Fruit fly (Drosophila melanogaster): ENCODE data around the gene CG43861.

Gene CG43861

DNA sequence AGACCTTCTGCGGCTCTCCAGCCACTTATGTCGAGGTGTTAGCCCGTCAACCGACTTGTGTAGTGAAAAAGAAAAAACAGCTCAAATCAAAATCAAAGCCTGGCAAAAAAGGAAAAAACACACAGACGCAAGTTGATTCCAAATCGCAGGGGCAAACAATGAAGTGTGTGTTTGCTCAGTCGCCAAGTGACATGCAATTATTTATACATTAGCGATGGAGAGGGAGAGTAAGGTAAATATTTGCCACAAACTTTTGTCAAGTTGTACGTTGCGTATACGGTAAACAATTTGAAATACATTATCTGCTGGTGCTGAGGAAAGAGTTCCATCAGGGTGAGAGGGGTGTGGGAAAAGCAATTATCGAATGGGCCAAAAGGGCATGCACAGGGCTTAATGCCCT lies 18.9 kb downstream of the CG43861 start:
- TF ChIP-seq tj (GFP tag; optimal IDR thresholded peaks at IDR 0.05) (no peak), CG33017 (tag; optimal IDR thresholded peaks at IDR 0.05) (no peak), pad (GFP tag; optimal IDR thresholded peaks at IDR 0.05) (no peak), cnc (optimal IDR thresholded peaks at IDR 0.05) (no peak), CG7045 (GFP tag; optimal IDR thresholded peaks at IDR 0.05) (no peak)

DNA sequence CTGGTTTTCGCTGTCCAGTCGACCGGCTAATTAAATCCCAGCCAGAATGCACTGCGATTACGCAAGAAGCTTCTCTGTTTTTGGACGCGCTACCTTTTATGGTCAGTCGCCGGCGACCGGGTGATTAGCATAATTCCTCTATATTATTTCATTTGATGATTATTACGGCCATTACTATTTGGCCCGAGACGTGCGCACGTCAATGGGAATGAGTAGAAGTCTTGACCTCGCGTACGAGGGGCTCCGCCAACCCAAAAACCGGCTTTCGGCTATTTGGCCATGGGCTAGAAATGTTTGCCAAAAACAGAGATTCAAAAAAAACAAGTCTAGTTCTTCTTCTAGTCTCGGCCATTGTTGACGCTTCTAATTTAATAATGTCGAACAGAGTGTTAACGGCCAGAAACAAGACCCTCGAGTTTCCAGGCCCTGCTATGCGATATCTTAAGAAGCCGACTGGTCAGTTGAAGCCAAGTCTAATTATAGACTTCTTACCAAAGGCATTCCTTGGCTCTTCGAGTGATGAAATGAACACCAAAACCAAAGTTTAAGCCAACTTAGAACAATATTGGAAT lies 24.6 kb downstream of the CG43861 start:
- no peak for TF ChIP-seq CG11617 (GFP tag; optimal IDR thresholded peaks at IDR 0.05)
- TF ChIP-seq bab1 (GFP tag; optimal IDR thresholded peaks at IDR 0.05), result no peak
- TF ChIP-seq kay (GFP tag; ENCODE audit: borderline replicate concordance), result no peak
- TF ChIP-seq Crg-1 (GFP tag; optimal IDR thresholded peaks at IDR 0.05), result no peak
- no peak for TF ChIP-seq CG1620 (GFP tag; optimal IDR thresholded peaks at IDR 0.05)
- TF ChIP-seq CG14711 (tag; optimal IDR thresholded peaks at IDR 0.05), result no peak
- TF ChIP-seq toe (GFP tag; optimal IDR thresholded peaks at IDR 0.05), result no peak
- TF ChIP-seq CG7101 (tag; optimal IDR thresholded peaks at IDR 0.05), result no peak
- no peak for TF ChIP-seq pad (GFP tag; optimal IDR thresholded peaks at IDR 0.05)
- no peak for TF ChIP-seq CG12768 (GFP tag; optimal IDR thresholded peaks at IDR 0.05)
- TF ChIP-seq ovo (GFP tag; optimal IDR thresholded peaks at IDR 0.05), result no peak
- no peak for TF ChIP-seq cic (GFP tag; optimal IDR thresholded peaks at IDR 0.05)

DNA sequence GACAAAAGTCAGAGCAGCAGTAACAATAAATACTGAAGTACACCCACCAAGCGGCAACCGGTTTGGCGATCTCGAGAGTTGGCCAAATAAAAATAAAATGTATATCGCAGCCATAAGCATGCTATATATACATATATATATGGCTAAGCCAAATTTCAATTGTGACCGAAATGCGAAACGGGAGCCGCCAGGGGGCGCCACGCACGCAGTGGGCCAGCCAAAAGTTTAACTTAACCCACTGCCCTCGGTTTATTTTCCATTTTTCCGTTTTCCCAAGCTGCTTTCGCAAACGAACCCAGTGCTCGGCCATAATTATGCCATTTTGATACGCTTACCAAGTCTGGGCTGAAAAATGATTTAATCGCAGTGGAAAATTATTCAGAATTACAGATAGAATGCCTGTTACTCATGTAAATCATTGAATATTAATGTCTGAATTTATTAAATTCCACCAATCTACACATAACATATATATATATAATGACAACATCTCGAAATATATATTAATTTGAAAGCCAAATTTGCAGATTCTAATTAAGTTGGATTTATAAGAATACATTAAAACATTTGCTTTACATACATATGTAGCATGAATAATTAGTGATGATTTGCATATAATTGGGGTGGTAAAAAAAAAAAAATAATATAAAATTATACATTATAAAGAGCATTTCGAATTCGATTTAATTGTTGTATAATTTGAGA lies 27.3 kb downstream of the CG43861 start:
- TF ChIP-seq tj (GFP tag; optimal IDR thresholded peaks at IDR 0.05), result no peak
- no peak for TF ChIP-seq CG14711 (tag; optimal IDR thresholded peaks at IDR 0.05)
- TF ChIP-seq cic (GFP tag; optimal IDR thresholded peaks at IDR 0.05), result no peak
- TF ChIP-seq CG7045 (GFP tag; optimal IDR thresholded peaks at IDR 0.05), result no peak
- TF ChIP-seq toe (GFP tag; optimal IDR thresholded peaks at IDR 0.05), result no peak

DNA sequence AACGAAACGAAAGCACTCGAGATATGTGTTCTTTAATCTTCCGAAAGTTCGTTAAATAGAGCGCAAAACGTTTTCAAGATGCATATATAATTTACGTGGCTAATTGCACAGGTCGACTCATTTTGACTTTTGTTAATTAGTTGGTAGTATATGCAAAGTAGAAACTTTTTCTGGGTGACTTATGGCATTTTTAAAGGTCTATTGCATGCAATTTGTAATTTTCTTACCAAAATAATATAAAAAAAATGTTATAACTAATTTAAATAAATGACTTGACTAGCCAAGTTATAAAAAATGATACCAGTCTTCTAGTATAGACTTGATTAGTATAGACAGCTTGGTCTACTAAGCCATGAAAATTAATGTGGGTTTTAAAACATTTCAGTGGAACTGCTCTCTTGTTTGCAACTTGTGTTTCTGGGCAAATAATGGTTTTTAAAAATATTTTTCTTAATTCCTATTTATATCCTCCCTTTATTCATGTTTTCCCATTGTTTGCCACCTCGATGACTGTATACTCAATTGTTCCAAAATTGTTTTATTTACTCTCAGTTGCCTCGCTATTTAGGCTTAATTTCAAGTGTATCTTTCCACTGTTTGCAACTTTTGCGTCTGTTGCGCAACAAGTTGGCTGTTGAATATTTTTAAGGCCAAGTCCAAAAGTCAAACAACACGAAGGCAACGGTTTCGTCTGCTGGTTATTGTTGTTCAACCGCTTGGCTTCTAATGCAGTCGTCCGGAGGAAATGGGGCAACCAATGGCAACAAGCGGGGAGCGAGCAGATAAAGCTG lies 29.0 kb downstream of the CG43861 start:
- TF ChIP-seq Crg-1 (GFP tag; optimal IDR thresholded peaks at IDR 0.05) (no peak), Mnt (GFP tag; optimal IDR thresholded peaks at IDR 0.05) (no peak), cic (GFP tag; optimal IDR thresholded peaks at IDR 0.05) (no peak), kay (GFP tag; ENCODE audit: borderline replicate concordance) (no peak), CG5204 (GFP tag; optimal IDR thresholded peaks at IDR 0.05) (no peak), Hr96 (GFP tag; optimal IDR thresholded peaks at IDR 0.05) (no peak), bab1 (GFP tag; optimal IDR thresholded peaks at IDR 0.05) (no peak), CG7101 (tag; optimal IDR thresholded peaks at IDR 0.05) (no peak), toe (GFP tag; optimal IDR thresholded peaks at IDR 0.05) (no peak), Clk (GFP tag; optimal IDR thresholded peaks at IDR 0.05) (no peak), tj (GFP tag; optimal IDR thresholded peaks at IDR 0.05) (no peak), CG14711 (tag; optimal IDR thresholded peaks at IDR 0.05) (no peak), ovo (GFP tag; optimal IDR thresholded peaks at IDR 0.05) (no peak), CG7045 (GFP tag; optimal IDR thresholded peaks at IDR 0.05) (no peak), pad (GFP tag; optimal IDR thresholded peaks at IDR 0.05) (no peak), CG11617 (GFP tag; optimal IDR thresholded peaks at IDR 0.05) (no peak), cnc (optimal IDR thresholded peaks at IDR 0.05) (no peak), CG12768 (GFP tag; optimal IDR thresholded peaks at IDR 0.05) (no peak), CG1620 (GFP tag; optimal IDR thresholded peaks at IDR 0.05) (no peak)

dm6 chr2L:19967390-19967789 lies 49.7 kb downstream of the CG43861 start, which contains the start of gene Hf:
Gene Hf (minus strand): TSS chr2L:19967685.
- TF ChIP-seq cic (GFP tag; optimal IDR thresholded peaks at IDR 0.05) (peak; percentile 1), CG12768 (GFP tag; optimal IDR thresholded peaks at IDR 0.05) (no peak)

DNA sequence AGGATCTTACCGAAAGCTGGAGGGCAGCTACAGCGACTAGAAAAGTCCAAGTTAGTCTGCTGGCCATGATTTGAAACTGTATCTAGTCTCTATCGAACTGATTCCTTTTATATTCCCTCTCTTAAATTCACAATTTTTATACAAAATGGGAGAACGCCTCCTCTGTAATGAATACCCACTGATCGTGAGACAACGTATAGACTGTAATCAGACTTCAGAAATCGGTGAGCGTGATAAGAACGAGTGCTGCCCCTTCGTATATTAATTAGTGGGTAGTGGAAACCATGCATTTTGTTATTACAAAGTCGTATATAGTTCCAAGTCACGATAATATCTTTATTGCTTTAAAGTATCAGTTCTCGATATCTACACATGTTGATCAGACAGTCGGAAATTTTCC lies 50.7 kb downstream of the CG43861 start, which contains the start of gene OS9:
Gene OS9 (minus strand): TSS at position 101 of the 400 bp plus-strand sequence.
- TF ChIP-seq CG14711 (tag; optimal IDR thresholded peaks at IDR 0.05) (no peak), CG12768 (GFP tag; optimal IDR thresholded peaks at IDR 0.05) (no peak), Mnt (GFP tag; optimal IDR thresholded peaks at IDR 0.05) (no peak), CG7101 (tag; optimal IDR thresholded peaks at IDR 0.05) (no peak), toe (GFP tag; optimal IDR thresholded peaks at IDR 0.05) (no peak), Crg-1 (GFP tag; optimal IDR thresholded peaks at IDR 0.05) (no peak), pad (GFP tag; optimal IDR thresholded peaks at IDR 0.05) (no peak), cnc (optimal IDR thresholded peaks at IDR 0.05) (no peak), CG5204 (GFP tag; optimal IDR thresholded peaks at IDR 0.05) (no peak), ovo (GFP tag; optimal IDR thresholded peaks at IDR 0.05) (no peak), bab1 (GFP tag; optimal IDR thresholded peaks at IDR 0.05) (no peak), Hr96 (GFP tag; optimal IDR thresholded peaks at IDR 0.05) (no peak), cic (GFP tag; optimal IDR thresholded peaks at IDR 0.05) (no peak), CG33017 (tag; optimal IDR thresholded peaks at IDR 0.05) (no peak), CG11617 (GFP tag; optimal IDR thresholded peaks at IDR 0.05) (no peak)

Data from whole organism, adult.